Worm (Caenorhabditis elegans) whole organism, L4 larva: ENCODE data around the gene H14A12.5.

Experiments
- D1046.2 ChIP-seq: fragments of 200-800 bp; sonication (Bioruptor generic); IDR thresholded peaks from 2 replicates; pipeline ENCODE4 v1.3.6; 2022; ENCODE audit warnings: missing genetic modification characterization, missing compliant biosample characterization
- F37D6.2 ChIP-seq: sonication (generic microtip); optimal IDR thresholded peaks from 2 replicates; lab custom pipeline; 2016; ENCODE audit warnings: mild to moderate bottlenecking, missing genetic modification characterization, missing compliant biosample characterization
- T20F7.1 ChIP-seq: fragments of 200-800 bp; sonication (Bioruptor generic); optimal IDR thresholded peaks from 2 replicates; lab custom pipeline; 2018; ENCODE audit warnings: mild to moderate bottlenecking, missing genetic modification characterization, missing compliant biosample characterization
- Y105C5A.15 ChIP-seq: fragments of 200-800 bp; sonication (Bioruptor generic); IDR thresholded peaks from 2 replicates; pipeline ENCODE4 v1.3.6; 2022; ENCODE audit warnings: missing genetic modification characterization, missing compliant biosample characterization
- aha-1 ChIP-seq: fragments of 150-350 bp; peaks from one replicate; lab custom pipeline; 2014; ENCODE audit warnings: missing biosample characterization, missing genetic modification characterization
- aly-2 ChIP-seq: sonication (generic microtip); optimal IDR thresholded peaks from 2 replicates; lab custom pipeline; 2018; ENCODE audit warnings: missing biosample characterization, missing genetic modification characterization
- ama-1 ChIP-seq: fragments of 150-350 bp; optimal IDR thresholded peaks from 2 replicates; lab custom pipeline; 2014; ENCODE audit warnings: inconsistent platforms, mixed read lengths
- arid-1 ChIP-seq: fragments of 200-800 bp; sonication (Bioruptor generic); conservative IDR thresholded peaks from 2 replicates; pipeline ENCODE4 v1.3.6; 2022; ENCODE audit warnings: missing genetic modification reagents, missing genetic modification characterization, missing compliant biosample characterization
- attf-4 ChIP-seq: sonication (generic microtip); optimal IDR thresholded peaks from 3 replicates; lab custom pipeline; 2017; ENCODE audit warnings: missing biosample characterization, missing genetic modification characterization
- ceh-44 ChIP-seq: fragments of 200-800 bp; sonication (Bioruptor generic); IDR thresholded peaks from 2 replicates; pipeline ENCODE4 v1.3.6; 2022; ENCODE audit warnings: missing genetic modification reagents, missing genetic modification characterization, missing compliant biosample characterization
- ces-1 ChIP-seq: fragments of 150-350 bp; sonication (generic microtip); optimal IDR thresholded peaks from 4 replicates; lab custom pipeline; 2014; ENCODE audit warnings: missing biosample characterization, missing genetic modification reagents, missing genetic modification characterization
- cey-2 ChIP-seq: sonication (generic microtip); optimal IDR thresholded peaks from 3 replicates; lab custom pipeline; 2017; ENCODE audit warnings: missing genetic modification characterization, mild to moderate bottlenecking, missing compliant biosample characterization, antibody characterized with exemption, borderline replicate concordance; ENCODE audit not compliant: insufficient read depth
- daf-12 ChIP-seq: fragments of 150-350 bp; optimal IDR thresholded peaks from 2 replicates; lab custom pipeline; 2014; ENCODE audit warnings: missing biosample characterization, missing genetic modification reagents, missing genetic modification characterization
- daf-16 ChIP-seq, 3 experiments: sonication (generic microtip); optimal IDR thresholded peaks; 2 replicates each; lab custom pipeline; 2016 to 2017; ENCODE audit warnings: missing genetic modification characterization in 3 of 3, missing genetic modification reagents in 3 of 3, mild to moderate bottlenecking in 2 of 3, missing compliant biosample characterization in 2 of 3, missing biosample characterization in 1 of 3, moderate library complexity in 1 of 3
- daf-8 ChIP-seq: fragments of 200-800 bp; sonication (Bioruptor generic); IDR thresholded peaks from 2 replicates; pipeline ENCODE4 v1.3.6; 2022; ENCODE audit warnings: missing genetic modification characterization, missing compliant biosample characterization
- dmd-6 ChIP-seq: fragments of 200-800 bp; sonication (Bioruptor generic); IDR thresholded peaks from 2 replicates; pipeline ENCODE4 v1.3.6; 2022; ENCODE audit warnings: missing genetic modification reagents, missing genetic modification characterization, missing compliant biosample characterization
- dpl-1 ChIP-seq: fragments of 150-350 bp; optimal IDR thresholded peaks from 2 replicates; lab custom pipeline; 2014; ENCODE audit warnings: missing biosample characterization, missing genetic modification reagents, missing genetic modification characterization
- duxl-1 ChIP-seq: sonication (generic microtip); optimal IDR thresholded peaks from 2 replicates; lab custom pipeline; 2016; ENCODE audit warnings: mild to moderate bottlenecking, missing genetic modification characterization, moderate library complexity, missing compliant biosample characterization; ENCODE audit not compliant: poor library complexity
- dve-1 ChIP-seq: sonication (generic microtip); optimal IDR thresholded peaks from 2 replicates; lab custom pipeline; 2017; ENCODE audit warnings: antibody characterized with exemption, mild to moderate bottlenecking, missing genetic modification characterization, missing compliant biosample characterization; ENCODE audit not compliant: insufficient read depth
- egl-27 ChIP-seq: sonication (generic microtip); optimal IDR thresholded peaks from 3 replicates; lab custom pipeline; 2017; ENCODE audit warnings: missing biosample characterization, missing genetic modification reagents, missing genetic modification characterization
- hif-1 ChIP-seq, 2 experiments: sonication (generic microtip); optimal IDR thresholded peaks; 2 replicates each; lab custom pipeline; 2016 to 2017; ENCODE audit warnings: missing compliant biosample characterization in 2 of 2, missing genetic modification characterization in 2 of 2, missing genetic modification reagents in 2 of 2, missing genotype in 2 of 2, mild to moderate bottlenecking in 1 of 2
- hlh-30 ChIP-seq: sonication (generic microtip); optimal IDR thresholded peaks from 2 replicates; lab custom pipeline; 2017; ENCODE audit warnings: antibody characterized with exemption, mild to moderate bottlenecking, missing genetic modification characterization, missing compliant biosample characterization; ENCODE audit not compliant: insufficient read depth
- lin-1 ChIP-seq: fragments of 200-800 bp; sonication (Bioruptor generic); IDR thresholded peaks from 2 replicates; pipeline ENCODE4 v1.3.6; 2022; ENCODE audit warnings: missing genetic modification reagents, missing genetic modification characterization, missing compliant biosample characterization
- lin-13 ChIP-seq: fragments of 150-350 bp; optimal IDR thresholded peaks from 2 replicates; lab custom pipeline; 2014; ENCODE audit warnings: missing biosample characterization, missing genetic modification reagents, missing genetic modification characterization
- lin-38 ChIP-seq: fragments of 200-800 bp; sonication (Bioruptor generic); IDR thresholded peaks from 2 replicates; pipeline ENCODE4 v1.3.6; 2022; ENCODE audit warnings: missing genetic modification reagents, missing genetic modification characterization, missing compliant biosample characterization
- madf-9 ChIP-seq: fragments of 200-800 bp; sonication (Bioruptor generic); conservative IDR thresholded peaks from 2 replicates; pipeline ENCODE4 v1.3.6; 2022; ENCODE audit warnings: missing genetic modification reagents, missing genetic modification characterization, missing compliant biosample characterization
- mdt-29 ChIP-seq: fragments of 200-800 bp; sonication (Bioruptor generic); IDR thresholded peaks from 2 replicates; pipeline ENCODE4 v1.3.6; 2022; ENCODE audit warnings: missing genetic modification reagents, missing genetic modification characterization, missing compliant biosample characterization
- mep-1 ChIP-seq: fragments of 150-350 bp; sonication (generic microtip); optimal IDR thresholded peaks from 3 replicates; lab custom pipeline; 2014; ENCODE audit warnings: missing biosample characterization, missing genetic modification characterization
- mes-2 ChIP-seq: sonication (generic microtip); optimal IDR thresholded peaks from 2 replicates; lab custom pipeline; 2016; ENCODE audit warnings: missing genotype, mild to moderate bottlenecking, missing genetic modification characterization, missing compliant biosample characterization; ENCODE audit not compliant: poor library complexity, severe bottlenecking
- nhr-10 ChIP-seq: fragments of 150-350 bp; optimal IDR thresholded peaks from 2 replicates; lab custom pipeline; 2014; ENCODE audit warnings: missing biosample characterization, missing genetic modification characterization
- nhr-25 ChIP-seq: sonication (generic microtip); optimal IDR thresholded peaks from 2 replicates; lab custom pipeline; 2017; ENCODE audit warnings: missing genetic modification characterization, mild to moderate bottlenecking, missing compliant biosample characterization, antibody characterized with exemption, moderate library complexity, borderline replicate concordance; ENCODE audit not compliant: insufficient read depth
- nhr-28 ChIP-seq: fragments of 150-350 bp; optimal IDR thresholded peaks from 2 replicates; lab custom pipeline; 2014; ENCODE audit warnings: missing biosample characterization, missing genetic modification characterization
- nhr-42 ChIP-seq: fragments of 200-800 bp; sonication (Bioruptor generic); IDR thresholded peaks from 2 replicates; pipeline ENCODE4 v1.3.6; 2022; ENCODE audit warnings: missing genetic modification characterization, missing compliant biosample characterization
- nhr-48 ChIP-seq: sonication (generic microtip); optimal IDR thresholded peaks from 2 replicates; lab custom pipeline; 2016; ENCODE audit warnings: mild to moderate bottlenecking, missing genetic modification characterization, missing compliant biosample characterization
- nhr-6 ChIP-seq: fragments of 150-350 bp; optimal IDR thresholded peaks from 2 replicates; lab custom pipeline; 2014; ENCODE audit warnings: missing biosample characterization, missing genetic modification characterization
- nhr-76 ChIP-seq: fragments of 150-350 bp; optimal IDR thresholded peaks from 2 replicates; lab custom pipeline; 2014; ENCODE audit warnings: missing biosample characterization, missing genetic modification characterization
- pha-4 ChIP-seq, 2 experiments: fragments of 150-350 bp in 1 of 2; fragments of 200-800 bp in 1 of 2; sonication (Bioruptor generic) in 1 of 2; IDR thresholded peaks in 1 of 2; optimal IDR thresholded peaks in 1 of 2; 2 replicates each; pipeline versions ENCODE4 v1.3.6 to Lab custom; 2014 to 2022; ENCODE audit warnings: missing genetic modification characterization in 2 of 2, missing genetic modification reagents in 2 of 2, missing biosample characterization in 1 of 2, missing compliant biosample characterization in 1 of 2
- php-3 ChIP-seq: fragments of 200-800 bp; sonication (Bioruptor generic); IDR thresholded peaks from 2 replicates; pipeline ENCODE4 v1.3.6; 2022; ENCODE audit warnings: missing genetic modification reagents, missing genetic modification characterization, missing compliant biosample characterization
- pqm-1 ChIP-seq: sonication (generic microtip); optimal IDR thresholded peaks from 2 replicates; lab custom pipeline; 2017; ENCODE audit warnings: missing biosample characterization, missing genetic modification characterization
- set-16 ChIP-seq: fragments of 200-800 bp; sonication (Bioruptor generic); IDR thresholded peaks from 2 replicates; pipeline ENCODE4 v1.3.6; 2022; ENCODE audit warnings: missing genetic modification reagents, missing genetic modification characterization, missing compliant biosample characterization
- spr-3 ChIP-seq: fragments of 200-800 bp; sonication (Bioruptor generic); optimal IDR thresholded peaks from 2 replicates; lab custom pipeline; 2018; ENCODE audit warnings: mild to moderate bottlenecking, missing genetic modification characterization, missing compliant biosample characterization
- tra-1 ChIP-seq: fragments of 200-800 bp; sonication (Bioruptor generic); IDR thresholded peaks from 2 replicates; pipeline ENCODE4 v1.3.6; 2022; ENCODE audit warnings: missing genetic modification reagents, missing genetic modification characterization, missing compliant biosample characterization
- unc-62 ChIP-seq, 3 experiments: fragments of 150-350 bp in 1 of 3; sonication (generic microtip); optimal IDR thresholded peaks in 2 of 3; peaks in 1 of 3; 1 replicate in 1 of 3; 2 replicates in 2 of 3; lab custom pipeline; 2014 to 2017; ENCODE audit warnings: missing biosample characterization in 3 of 3, missing genetic modification characterization in 3 of 3, missing genetic modification reagents in 3 of 3, missing genotype in 1 of 3
- vab-7 ChIP-seq: fragments of 200-800 bp; sonication (Bioruptor generic); IDR thresholded peaks from 2 replicates; pipeline ENCODE4 v1.3.6; 2022; ENCODE audit warnings: missing genetic modification reagents, missing genetic modification characterization, missing compliant biosample characterization
- zip-11 ChIP-seq: fragments of 200-800 bp; sonication (Bioruptor generic); IDR thresholded peaks from 2 replicates; pipeline ENCODE4 v1.3.6; 2022; ENCODE audit warnings: missing genetic modification characterization, missing compliant biosample characterization
- zip-2 ChIP-seq: fragments of 150-350 bp; optimal IDR thresholded peaks from 2 replicates; lab custom pipeline; 2014; ENCODE audit warnings: missing biosample characterization, missing genetic modification characterization
- ztf-7 ChIP-seq: fragments of 150-350 bp; optimal IDR thresholded peaks from 2 replicates; lab custom pipeline; 2014; ENCODE audit warnings: missing biosample characterization, missing genetic modification characterization

H14A12.5 gene

ce11 chrIII:7499421-7499902, 30.6 kb upstream of the H14A12.5 start, which contains the start of the genes C07H6.9 and sap-140 (continued):
- peak; percentile 56 for TF ChIP-seq F37D6.2 (tag; lab: Kevin White, UChicago)
- no peak for TF ChIP-seq lin-1 (GFP tag; lab: Robert Waterston, UW)
- peak; percentile 66 for TF ChIP-seq nhr-6
- TF ChIP-seq dve-1 (tag; lab: Kevin White, UChicago): peak; percentile 73
- no peak for TF ChIP-seq Y105C5A.15
- TF ChIP-seq lin-13 (GFP tag; lab: Kevin White, UChicago): no peak
- TF ChIP-seq mdt-29: no peak
- no peak for TF ChIP-seq nhr-76 (tag; lab: Kevin White, UChicago)
- TF ChIP-seq zip-2 (tag; lab: Kevin White, UChicago): peak; percentile 35
- TF ChIP-seq daf-16 (GFP tag; optimal IDR thresholded peaks at IDR 0.05; lab: Kevin White, UChicago): peak in 1 of 2 experiments; percentile 15
- TF ChIP-seq daf-16 (tag; optimal IDR thresholded peaks at IDR 0.05; lab: Kevin White, UChicago): peak; percentile 47
- no peak for TF ChIP-seq egl-27 (tag; lab: Kevin White, UChicago)
- no peak for TF ChIP-seq nhr-10 (tag; lab: Kevin White, UChicago)
- TF ChIP-seq ztf-7 (tag; lab: Kevin White, UChicago): peak; percentile 48
- peak; percentile 71 for TF ChIP-seq hlh-30 (tag; lab: Kevin White, UChicago)
- no peak for TF ChIP-seq cey-2
- TF ChIP-seq daf-12 (tag; lab: Kevin White, UChicago): no peak
- no peak for TF ChIP-seq tra-1 (GFP tag; lab: Robert Waterston, UW)
- peak; percentile 36 for TF ChIP-seq nhr-28 (tag; lab: Kevin White, UChicago)
- TF ChIP-seq madf-9 (GFP tag; lab: Robert Waterston, UW): no peak
- TF ChIP-seq vab-7 (GFP tag; lab: Robert Waterston, UW): no peak
- no peak for TF ChIP-seq daf-8
- TF ChIP-seq nhr-42: no peak
- TF ChIP-seq D1046.2: no peak
- peak; percentile 53 for TF ChIP-seq dmd-6 (GFP tag; lab: Robert Waterston, UW)
- no peak for TF ChIP-seq set-16 (GFP tag; lab: Robert Waterston, UW)

ce11 chrIII:7498346-7498745, 29.5 kb upstream of the H14A12.5 start:
- TF ChIP-seq tra-1 (GFP tag; lab: Robert Waterston, UW): 0 out of 2 replicates have a peak, but pooled peaks have one; percentile 18
- no peak for TF ChIP-seq spr-3 (GFP tag; lab: Kevin White, UChicago)
- peak in 1 of 2 experiments; percentile 89 for TF ChIP-seq unc-62 (GFP tag; optimal IDR thresholded peaks at IDR 0.05 in 1 of 2; lab: Kevin White, UChicago)
- no peak for TF ChIP-seq unc-62 (tag; optimal IDR thresholded peaks at IDR 0.05; lab: Kevin White, UChicago)
- TF ChIP-seq pqm-1: peak; percentile 94
- peak; percentile 82 for TF ChIP-seq mes-2 (tag; lab: Kevin White, UChicago)
- no peak for TF ChIP-seq D1046.2
- TF ChIP-seq ama-1: peak; percentile 49
- TF ChIP-seq ces-1 (GFP tag; lab: Kevin White, UChicago): no peak
- peak; percentile 96 for TF ChIP-seq mep-1 (tag; lab: Kevin White, UChicago)
- TF ChIP-seq attf-4 (tag; lab: Kevin White, UChicago): no peak
- peak; percentile 80 for TF ChIP-seq lin-38 (GFP tag; lab: Robert Waterston, UW)
- TF ChIP-seq nhr-6: peak; percentile 45
- TF ChIP-seq nhr-48: peak; percentile 62
- 0 out of 2 replicates have a peak, but pooled peaks have one; percentile 17 for TF ChIP-seq ceh-44 (GFP tag; lab: Robert Waterston, UW)
- no peak for TF ChIP-seq aly-2
- peak in 1 of 2 experiments; percentile 66 for TF ChIP-seq hif-1 (tag; optimal IDR thresholded peaks at IDR 0.05; lab: Kevin White, UChicago)
- peak; percentile 87 for TF ChIP-seq T20F7.1 (GFP tag; lab: Kevin White, UChicago)
- peak; percentile 29 for TF ChIP-seq nhr-25
- 0 out of 2 replicates have a peak, but pooled peaks have one; percentile 55 for TF ChIP-seq arid-1
- peak; percentile 96 for TF ChIP-seq dpl-1 (GFP tag; lab: Kevin White, UChicago)
- no peak for TF ChIP-seq zip-11
- peak; percentile 83 for TF ChIP-seq nhr-28 (tag; lab: Kevin White, UChicago)
- TF ChIP-seq dve-1 (tag; lab: Kevin White, UChicago): peak; percentile 89
- TF ChIP-seq pha-4 (GFP tag; IDR thresholded peaks at IDR 0.05; lab: Robert Waterston, UW): peak; percentile 59
- TF ChIP-seq pha-4 (tag; optimal IDR thresholded peaks at IDR 0.05; lab: Kevin White, UChicago): no peak
- peak; percentile 72 for TF ChIP-seq duxl-1 (tag; lab: Kevin White, UChicago)
- peak; percentile 64; the same call in 1 of the 2 replicates for TF ChIP-seq php-3 (GFP tag; lab: Robert Waterston, UW)
- 0 out of 2 replicates have a peak, but pooled peaks have one; percentile 23 for TF ChIP-seq nhr-42
- TF ChIP-seq aha-1 (tag; lab: Kevin White, UChicago): peak; percentile 67
